Fruit fly (Drosophila melanogaster) whole organism, embryonic: Measurements from ENCODE around the gene CG34134.
A peak's percentile ranks its signal among the peaks of the same experiment; 100 is the strongest.

Source experiments
- B-H1 ChIP-seq: fragments of 200-800 bp; sonication (Bioruptor generic); IDR thresholded peaks from 3 replicates; pipeline ENCODE4 v1.3.6; 2022; ENCODE audit warnings: missing biosample characterization, missing genetic modification characterization
- B-H2 ChIP-seq: fragments of 200-800 bp; sonication (Bioruptor generic); optimal IDR thresholded peaks from 2 replicates; lab custom pipeline; 2018; ENCODE audit warnings: missing biosample characterization, mild to moderate bottlenecking, missing genetic modification characterization
- CG11085 ChIP-seq: fragments of 200-800 bp; sonication (Bioruptor generic); IDR thresholded peaks from 2 replicates; pipeline ENCODE4 v1.3.6; 2022; ENCODE audit warnings: missing biosample characterization, missing genetic modification characterization
- CG12659 ChIP-seq: fragments of 200-800 bp; sonication (Bioruptor generic); optimal IDR thresholded peaks from 3 replicates; lab custom pipeline; 2017; ENCODE audit warnings: mild to moderate bottlenecking, missing biosample characterization, missing genetic modification reagents, missing genetic modification characterization
- CG13424 ChIP-seq: fragments of 200-800 bp; sonication (Bioruptor generic); optimal IDR thresholded peaks from 2 replicates; lab custom pipeline; 2019; ENCODE audit warnings: missing biosample characterization, mild to moderate bottlenecking, missing genetic modification characterization, moderate library complexity
- CG13624 ChIP-seq: fragments of 200-800 bp; sonication (Bioruptor generic); optimal IDR thresholded peaks from 2 replicates; lab custom pipeline; 2016; ENCODE audit warnings: missing biosample characterization, missing genetic modification characterization
- CG13775 ChIP-seq: fragments of 200-800 bp; sonication (Bioruptor generic); optimal IDR thresholded peaks from 3 replicates; lab custom pipeline; 2017; ENCODE audit warnings: missing biosample characterization, mild to moderate bottlenecking, missing genetic modification characterization
- CG15514 ChIP-seq: fragments of 200-800 bp; sonication (Bioruptor generic); optimal IDR thresholded peaks from 3 replicates; lab custom pipeline; 2017; ENCODE audit warnings: missing biosample characterization, missing genetic modification characterization, mild to moderate bottlenecking, moderate library complexity, missing genetic modification reagents
- CG1792 ChIP-seq: fragments of 200-800 bp; sonication (Bioruptor generic); optimal IDR thresholded peaks from 2 replicates; lab custom pipeline; 2016; ENCODE audit warnings: missing biosample characterization, missing genetic modification characterization
- CG18262 ChIP-seq: fragments of 200-800 bp; optimal IDR thresholded peaks from 3 replicates; lab custom pipeline; 2019; ENCODE audit warnings: missing biosample characterization, mild to moderate bottlenecking, missing genetic modification characterization, moderate library complexity
- CG18599 ChIP-seq: fragments of 200-800 bp; sonication (Bioruptor generic); optimal IDR thresholded peaks from 3 replicates; lab custom pipeline; 2017; ENCODE audit warnings: missing biosample characterization, missing genetic modification characterization, mild to moderate bottlenecking, moderate library complexity, missing genetic modification reagents
- CG18619 ChIP-seq: fragments of 200-800 bp; sonication (Bioruptor generic); optimal IDR thresholded peaks from 3 replicates; lab custom pipeline; 2017; ENCODE audit warnings: missing biosample characterization, mild to moderate bottlenecking, missing genetic modification characterization
- CG2116 ChIP-seq: fragments of 200-800 bp; sonication (Bioruptor generic); optimal IDR thresholded peaks from 3 replicates; lab custom pipeline; 2018; ENCODE audit warnings: missing biosample characterization, mild to moderate bottlenecking, missing genetic modification characterization
- CG31388 ChIP-seq: fragments of 200-800 bp; sonication (Bioruptor generic); optimal IDR thresholded peaks from 2 replicates; lab custom pipeline; 2016; ENCODE audit warnings: missing biosample characterization, missing genetic modification characterization
- CG3847 ChIP-seq: fragments of 200-800 bp; sonication (Bioruptor generic); IDR thresholded peaks from 2 replicates; pipeline ENCODE4 v1.3.6; 2022; ENCODE audit warnings: missing biosample characterization, missing genetic modification characterization
- CG42726 ChIP-seq: fragments of 200-800 bp; sonication (Bioruptor generic); IDR thresholded peaks from 2 replicates; pipeline ENCODE4 v1.3.6; 2022; ENCODE audit warnings: missing biosample characterization, missing genetic modification characterization; ENCODE audit not compliant: partially characterized antibody
- CG4707 ChIP-seq: fragments of 200-800 bp; sonication (Bioruptor generic); optimal IDR thresholded peaks from 2 replicates; lab custom pipeline; 2018; ENCODE audit warnings: missing biosample characterization, mild to moderate bottlenecking, missing genetic modification characterization, moderate library complexity
- CG4820 ChIP-seq: fragments of 200-800 bp; sonication (Bioruptor generic); optimal IDR thresholded peaks from 3 replicates; lab custom pipeline; 2016; ENCODE audit warnings: missing biosample characterization, missing genetic modification characterization
- CG6791 ChIP-seq: fragments of 200-800 bp; sonication (Bioruptor generic); IDR thresholded peaks from 3 replicates; pipeline ENCODE4 v1.3.6; 2022; ENCODE audit warnings: missing biosample characterization, missing genetic modification characterization; ENCODE audit not compliant: partially characterized antibody
- CG7786 ChIP-seq: fragments of 200-800 bp; sonication (Bioruptor generic); optimal IDR thresholded peaks from 2 replicates; lab custom pipeline; 2016; ENCODE audit warnings: missing biosample characterization, missing genetic modification characterization
- CG9437 ChIP-seq: fragments of 200-800 bp; sonication (Bioruptor generic); optimal IDR thresholded peaks from 2 replicates; lab custom pipeline; 2018; ENCODE audit warnings: missing biosample characterization, mild to moderate bottlenecking, missing genetic modification characterization
- CG9797 ChIP-seq: fragments of 200-800 bp; sonication (Bioruptor generic); optimal IDR thresholded peaks from 3 replicates; lab custom pipeline; 2018; ENCODE audit warnings: missing biosample characterization, mild to moderate bottlenecking, missing genetic modification characterization
- Doc3 ChIP-seq: fragments of 200-800 bp; sonication (Bioruptor generic); IDR thresholded peaks from 3 replicates; pipeline ENCODE4 v1.3.6; 2022; ENCODE audit warnings: missing biosample characterization, missing genetic modification characterization; ENCODE audit not compliant: partially characterized antibody
- Dref ChIP-seq: fragments of 200-800 bp; sonication (Bioruptor generic); IDR thresholded peaks from 2 replicates; pipeline ENCODE4 v1.3.6; 2022; ENCODE audit warnings: missing biosample characterization, missing genetic modification characterization
- E2f2 ChIP-seq: fragments of 200-800 bp; sonication (Bioruptor generic); IDR thresholded peaks from 2 replicates; pipeline ENCODE4 v1.3.6; 2022; ENCODE audit warnings: missing biosample characterization, missing genetic modification characterization
- HLH3B ChIP-seq: fragments of 200-800 bp; sonication (Bioruptor generic); IDR thresholded peaks from 2 replicates; pipeline ENCODE4 v1.3.6; 2022; ENCODE audit warnings: missing biosample characterization, missing genetic modification characterization
- Hey ChIP-seq: fragments of 200-800 bp; sonication (Bioruptor generic); optimal IDR thresholded peaks from 3 replicates; lab custom pipeline; 2018; ENCODE audit warnings: missing biosample characterization, mild to moderate bottlenecking, missing genetic modification characterization
- HmgD ChIP-seq: fragments of 200-800 bp; sonication (Bioruptor generic); optimal IDR thresholded peaks from 3 replicates; lab custom pipeline; 2016; ENCODE audit warnings: missing biosample characterization, missing genetic modification characterization
- Hr39 ChIP-seq: fragments of >200 bp; optimal IDR thresholded peaks from 2 replicates; lab custom pipeline; 2017
- Mes4 ChIP-seq: fragments of 200-800 bp; sonication (Bioruptor generic); optimal IDR thresholded peaks from 2 replicates; lab custom pipeline; 2016; ENCODE audit warnings: missing biosample characterization, missing genetic modification characterization
- NC2β ChIP-seq: fragments of 200-800 bp; sonication (Bioruptor generic); optimal IDR thresholded peaks from 2 replicates; lab custom pipeline; 2016; ENCODE audit warnings: missing biosample characterization, missing genetic modification characterization
- Opbp ChIP-seq: fragments of 200-800 bp; sonication (Bioruptor generic); IDR thresholded peaks from 3 replicates; pipeline ENCODE4 v1.3.6; 2022; ENCODE audit warnings: missing biosample characterization, missing genetic modification characterization; ENCODE audit not compliant: partially characterized antibody
- Side ChIP-seq: fragments of 200-800 bp; sonication (Bioruptor generic); optimal IDR thresholded peaks from 2 replicates; lab custom pipeline; 2016; ENCODE audit warnings: missing biosample characterization, missing genetic modification characterization
- Sry-δ ChIP-seq: fragments of 200-800 bp; sonication (Bioruptor generic); optimal IDR thresholded peaks from 2 replicates; lab custom pipeline; 2016; ENCODE audit warnings: missing biosample characterization, missing genetic modification characterization
- abd-A ChIP-seq: fragments of 200-800 bp; sonication (Bioruptor generic); optimal IDR thresholded peaks from 3 replicates; lab custom pipeline; 2019; ENCODE audit warnings: missing biosample characterization, mild to moderate bottlenecking, missing genetic modification characterization, moderate library complexity
- amos ChIP-seq: fragments of 200-800 bp; sonication (Bioruptor generic); IDR thresholded peaks from 2 replicates; pipeline ENCODE4 v1.3.6; 2022; ENCODE audit warnings: missing biosample characterization, missing genetic modification characterization; ENCODE audit not compliant: partially characterized antibody
- aop ChIP-seq: fragments of 200-800 bp; sonication (Bioruptor generic); IDR thresholded peaks from 2 replicates; pipeline ENCODE4 v1.3.6; 2022; ENCODE audit warnings: missing biosample characterization, missing genetic modification characterization
- chn ChIP-seq: fragments of 200-800 bp; sonication (Bioruptor generic); optimal IDR thresholded peaks from 2 replicates; lab custom pipeline; 2016; ENCODE audit warnings: missing biosample characterization, missing genetic modification characterization
- ci ChIP-seq: fragments of 200-800 bp; sonication (Bioruptor generic); IDR thresholded peaks from 3 replicates; pipeline ENCODE4 v1.3.6; 2022; ENCODE audit warnings: missing biosample characterization, missing genetic modification characterization
- dati ChIP-seq: fragments of 200-800 bp; sonication (Bioruptor generic); IDR thresholded peaks from 2 replicates; pipeline ENCODE4 v1.3.6; 2022; ENCODE audit warnings: missing biosample characterization, missing genetic modification characterization
- ems ChIP-seq: fragments of 200-800 bp; sonication (Bioruptor generic); optimal IDR thresholded peaks from 3 replicates; lab custom pipeline; 2016; ENCODE audit warnings: missing biosample characterization, missing genetic modification characterization
- inv ChIP-seq: fragments of 200-800 bp; sonication (Bioruptor generic); IDR thresholded peaks from 2 replicates; pipeline ENCODE4 v1.3.6; 2022; ENCODE audit warnings: missing biosample characterization, missing genetic modification characterization; ENCODE audit not compliant: partially characterized antibody
- knrl ChIP-seq: fragments of 200-800 bp; sonication (Bioruptor generic); IDR thresholded peaks from 3 replicates; pipeline ENCODE4 v1.3.6; 2022; ENCODE audit warnings: missing biosample characterization, missing genetic modification characterization; ENCODE audit not compliant: partially characterized antibody
- lov ChIP-seq, 2 experiments: fragments of 200-800 bp in 1 of 2; fragments of >200 bp in 1 of 2; sonication (Bioruptor generic) in 1 of 2; IDR thresholded peaks in 1 of 2; optimal IDR thresholded peaks in 1 of 2; 2 replicates in 1 of 2; 3 replicates in 1 of 2; pipeline versions ENCODE4 v1.3.6 to Lab custom; 2017 to 2022; ENCODE audit warnings: missing biosample characterization in 1 of 2, missing genetic modification characterization in 1 of 2
- pho ChIP-seq: fragments of 200-800 bp; sonication (Bioruptor generic); optimal IDR thresholded peaks from 2 replicates; lab custom pipeline; 2016; ENCODE audit warnings: missing biosample characterization, missing genetic modification characterization
- psq ChIP-seq: fragments of 200-800 bp; sonication (Bioruptor generic); optimal IDR thresholded peaks from 2 replicates; lab custom pipeline; 2017; ENCODE audit warnings: missing biosample characterization, missing genetic modification characterization
- sens ChIP-seq: fragments of 200-800 bp; sonication (Bioruptor generic); peaks from one replicate; lab custom pipeline; 2016; ENCODE audit warnings: missing biosample characterization, missing genetic modification characterization
- seq ChIP-seq: fragments of 200-800 bp; sonication (Bioruptor generic); IDR thresholded peaks from 2 replicates; pipeline ENCODE4 v1.3.6; 2022; ENCODE audit warnings: missing biosample characterization, missing genetic modification characterization
- sob ChIP-seq: fragments of 200-800 bp; sonication (Bioruptor generic); IDR thresholded peaks from 2 replicates; pipeline ENCODE4 v1.3.6; 2022; ENCODE audit warnings: missing biosample characterization, missing genetic modification characterization
- trh ChIP-seq: fragments of 200-800 bp; sonication (Bioruptor generic); optimal IDR thresholded peaks from 2 replicates; lab custom pipeline; 2016; ENCODE audit warnings: missing biosample characterization, missing genetic modification characterization
- zfh2 ChIP-seq: fragments of 200-800 bp; sonication (Bioruptor generic); optimal IDR thresholded peaks from 2 replicates; lab custom pipeline; 2016; ENCODE audit warnings: missing biosample characterization, missing genetic modification characterization

Gene CG34134

dm6 chr2L:8198757-8199156 is 8.2 kb upstream of the CG34134 start, which contains the start of gene PGAP5 (continued):
- TF ChIP-seq HLH3B (GFP tag; lab: Robert Waterston, UW) (no peak), NC2β (peak; percentile 5), CG18599 (GFP tag; lab: Kevin White, UChicago) (no peak), CG18619 (GFP tag; lab: Kevin White, UChicago) (no peak), CG12659 (GFP tag; lab: Kevin White, UChicago) (peak; percentile 48), Hey (tag; lab: Kevin White, UChicago) (no peak), CG15514 (GFP tag; lab: Kevin White, UChicago) (peak; percentile 69), ci (GFP tag; lab: Robert Waterston, UW) (0 out of 3 replicates have a peak, but pooled peaks have one; percentile 17), aop (peak; percentile 22; the same call in 1 of the 2 replicates), sens (GFP tag; lab: Kevin White, UChicago) (peak; percentile 84), CG2116 (peak; percentile 56), Sry-δ (GFP tag; lab: Kevin White, UChicago) (peak; percentile 91), HmgD (GFP tag; lab: Kevin White, UChicago) (no peak), trh (GFP tag; lab: Kevin White, UChicago) (no peak), psq (GFP tag; lab: Kevin White, UChicago) (no peak), CG9797 (peak; percentile 13), CG9437 (no peak), sob (peak; percentile 62), knrl (GFP tag; lab: Robert Waterston, UW) (peak; percentile 91), CG6791 (GFP tag; lab: Robert Waterston, UW) (peak; percentile 94), inv (peak; percentile 87), amos (peak; percentile 97), Hr39 (lab: Kevin White, UChicago) (no peak), lov (optimal IDR thresholded peaks at IDR 0.05; lab: Kevin White, UChicago) (no peak), lov (GFP tag; IDR thresholded peaks at IDR 0.05; lab: Robert Waterston, UW) (no peak), CG1792 (no peak), dati (GFP tag; lab: Robert Waterston, UW) (no peak), seq (no peak), Dref (peak; percentile 89), B-H2 (peak; percentile 73), CG18262 (no peak), ems (GFP tag; lab: Kevin White, UChicago) (peak; percentile 16), CG42726 (GFP tag; lab: Robert Waterston, UW) (peak; percentile 92), CG13624 (GFP tag; lab: Kevin White, UChicago) (peak; percentile 19), E2f2 (GFP tag; lab: Robert Waterston, UW) (peak; percentile 99), Side (GFP tag; lab: Kevin White, UChicago) (no peak), Doc3 (GFP tag; lab: Robert Waterston, UW) (peak; percentile 96), CG13775 (GFP tag; lab: Kevin White, UChicago) (no peak), CG3847 (GFP tag; lab: Robert Waterston, UW) (peak; percentile 74), B-H1 (GFP tag; lab: Robert Waterston, UW) (no peak), zfh2 (GFP tag; lab: Kevin White, UChicago) (peak; percentile 2), abd-A (tag; lab: Kevin White, UChicago) (no peak), CG4820 (GFP tag; lab: Kevin White, UChicago) (no peak), CG13424 (tag; lab: Kevin White, UChicago) (no peak), Mes4 (no peak), chn (GFP tag; lab: Kevin White, UChicago) (no peak), CG11085 (GFP tag; lab: Robert Waterston, UW) (no peak), CG7786 (peak; percentile 21), Opbp (GFP tag; lab: Robert Waterston, UW) (peak; percentile 93), CG4707 (GFP tag; lab: Kevin White, UChicago) (no peak), pho (GFP tag; lab: Kevin White, UChicago) (peak; percentile 24), CG31388 (GFP tag; lab: Kevin White, UChicago) (no peak)
